Fruit fly (Drosophila melanogaster): Measurements from ENCODE around the gene Cpr78Cc.

Gene Cpr78Cc

dm6 chr3L:21301737-21302487 lies 1.5 kb downstream of the Cpr78Cc start:
- TF ChIP-seq CG8478 (optimal IDR thresholded peaks at IDR 0.05), result no peak
- no peak for TF ChIP-seq Dll (optimal IDR thresholded peaks at IDR 0.05)
- no peak for TF ChIP-seq usp (GFP tag; optimal IDR thresholded peaks at IDR 0.05)
- TF ChIP-seq psq (optimal IDR thresholded peaks at IDR 0.05), result no peak
- TF ChIP-seq EcR (GFP tag; optimal IDR thresholded peaks at IDR 0.05), result no peak

dm6 chr3L:21302493-21302892 lies 2.1 kb downstream of the Cpr78Cc start:
- TF ChIP-seq EcR (GFP tag; optimal IDR thresholded peaks at IDR 0.05), result no peak
- TF ChIP-seq Dll (optimal IDR thresholded peaks at IDR 0.05), result no peak
- TF ChIP-seq pan (optimal IDR thresholded peaks at IDR 0.05), result no peak
- no peak for TF ChIP-seq psq (optimal IDR thresholded peaks at IDR 0.05)
- TF ChIP-seq CG8478 (optimal IDR thresholded peaks at IDR 0.05), result no peak
- no peak for TF ChIP-seq usp (GFP tag; optimal IDR thresholded peaks at IDR 0.05)

- TF ChIP-seq CG8478 (optimal IDR thresholded peaks at IDR 0.05) (no peak), EcR (GFP tag; optimal IDR thresholded peaks at IDR 0.05) (no peak), Dll (optimal IDR thresholded peaks at IDR 0.05) (no peak), psq (optimal IDR thresholded peaks at IDR 0.05) (no peak), usp (GFP tag; optimal IDR thresholded peaks at IDR 0.05) (no peak), pan (optimal IDR thresholded peaks at IDR 0.05) (no peak)
These were observed 3.3 kb downstream of the Cpr78Cc start for dm6 chr3L:21303659-21304058.

dm6 chr3L:21304400-21304799 lies 4.0 kb downstream of the Cpr78Cc start, which contains the start of the genes CG11309 and CG7632:
CG11309 (minus strand) TSS chr3L:21304658.
CG7632 (plus strand) TSS chr3L:21304697.
- no peak for TF ChIP-seq pan (optimal IDR thresholded peaks at IDR 0.05)
- TF ChIP-seq psq (optimal IDR thresholded peaks at IDR 0.05), result no peak
- TF ChIP-seq Dll (optimal IDR thresholded peaks at IDR 0.05), result no peak
- no peak for TF ChIP-seq CG8478 (optimal IDR thresholded peaks at IDR 0.05)
- no peak for TF ChIP-seq EcR (GFP tag; optimal IDR thresholded peaks at IDR 0.05)
- TF ChIP-seq usp (GFP tag; optimal IDR thresholded peaks at IDR 0.05), result no peak

dm6 chr3L:21317416-21318259 lies 17.3 kb downstream of the Cpr78Cc start, which contains the start of gene Pc:
Pc (minus strand) TSS chr3L:21318020.
- TF ChIP-seq EcR (GFP tag; optimal IDR thresholded peaks at IDR 0.05), result no peak
- TF ChIP-seq CG8478 (optimal IDR thresholded peaks at IDR 0.05), result no peak
- TF ChIP-seq Dll (optimal IDR thresholded peaks at IDR 0.05), result no peak
- TF ChIP-seq usp (GFP tag; optimal IDR thresholded peaks at IDR 0.05), result no peak
- no peak for TF ChIP-seq pan (optimal IDR thresholded peaks at IDR 0.05)
- TF ChIP-seq psq (optimal IDR thresholded peaks at IDR 0.05), result no peak

dm6 chr3L:21318474-21318873 lies 18.1 kb downstream of the Cpr78Cc start, which contains the start of gene Rab26:
Rab26 (plus strand) TSS chr3L:21318774.
- TF ChIP-seq psq (optimal IDR thresholded peaks at IDR 0.05) (no peak), pan (optimal IDR thresholded peaks at IDR 0.05) (no peak)

dm6 chr3L:21319313-21319907 lies 19.0 kb downstream of the Cpr78Cc start:
- TF ChIP-seq EcR (GFP tag; optimal IDR thresholded peaks at IDR 0.05), result no peak
- no peak for TF ChIP-seq Dll (optimal IDR thresholded peaks at IDR 0.05)
- no peak for TF ChIP-seq CG8478 (optimal IDR thresholded peaks at IDR 0.05)
- TF ChIP-seq usp (GFP tag; optimal IDR thresholded peaks at IDR 0.05), result no peak
- TF ChIP-seq psq (optimal IDR thresholded peaks at IDR 0.05), result no peak
- no peak for TF ChIP-seq pan (optimal IDR thresholded peaks at IDR 0.05)

- TF ChIP-seq CG8478 (optimal IDR thresholded peaks at IDR 0.05) (no peak), pan (optimal IDR thresholded peaks at IDR 0.05) (no peak), Dll (optimal IDR thresholded peaks at IDR 0.05) (no peak), EcR (GFP tag; optimal IDR thresholded peaks at IDR 0.05) (no peak), usp (GFP tag; optimal IDR thresholded peaks at IDR 0.05) (no peak), psq (optimal IDR thresholded peaks at IDR 0.05) (no peak)
These were observed 19.6 kb downstream of the Cpr78Cc start for dm6 chr3L:21319957-21320356.

dm6 chr3L:21321807-21322503 lies 21.6 kb downstream of the Cpr78Cc start:
- TF ChIP-seq CG8478 (optimal IDR thresholded peaks at IDR 0.05) (no peak), psq (optimal IDR thresholded peaks at IDR 0.05) (no peak), usp (GFP tag; optimal IDR thresholded peaks at IDR 0.05) (no peak), EcR (GFP tag; optimal IDR thresholded peaks at IDR 0.05) (no peak), pan (optimal IDR thresholded peaks at IDR 0.05) (no peak), Dll (optimal IDR thresholded peaks at IDR 0.05) (no peak)

dm6 chr3L:21324724-21325123 lies 24.3 kb downstream of the Cpr78Cc start:
- TF ChIP-seq psq (optimal IDR thresholded peaks at IDR 0.05), result no peak
- no peak for TF ChIP-seq CG8478 (optimal IDR thresholded peaks at IDR 0.05)
- no peak for TF ChIP-seq Dll (optimal IDR thresholded peaks at IDR 0.05)
- no peak for TF ChIP-seq pan (optimal IDR thresholded peaks at IDR 0.05)
- no peak for TF ChIP-seq EcR (GFP tag; optimal IDR thresholded peaks at IDR 0.05)
- no peak for TF ChIP-seq usp (GFP tag; optimal IDR thresholded peaks at IDR 0.05)

dm6 chr3L:21334999-21335631 lies 34.7 kb downstream of the Cpr78Cc start, which contains the start of gene Tsr1:
Tsr1 (plus strand) TSS chr3L:21335215.
- TF ChIP-seq usp (GFP tag; optimal IDR thresholded peaks at IDR 0.05) (no peak), Dll (optimal IDR thresholded peaks at IDR 0.05) (no peak), EcR (GFP tag; optimal IDR thresholded peaks at IDR 0.05) (no peak), psq (optimal IDR thresholded peaks at IDR 0.05) (no peak), CG8478 (optimal IDR thresholded peaks at IDR 0.05) (no peak), pan (optimal IDR thresholded peaks at IDR 0.05) (no peak)

Data from whole organism.